Worm (Caenorhabditis elegans) whole organism, L2 larva: ENCODE measurements around the gene F11E6.11.

Source experiments
- ceh-16 ChIP-seq: fragments of 150-350 bp; optimal IDR thresholded peaks from 2 replicates; lab custom pipeline; 2014; ENCODE audit warnings: missing biosample characterization, missing genetic modification characterization
- ceh-82 ChIP-seq: fragments of 150-350 bp; optimal IDR thresholded peaks from 2 replicates; lab custom pipeline; 2014; ENCODE audit warnings: missing biosample characterization, missing genetic modification characterization
- egl-27 ChIP-seq: sonication (generic microtip); optimal IDR thresholded peaks from 3 replicates; lab custom pipeline; 2017; ENCODE audit warnings: missing biosample characterization, missing genetic modification reagents, missing genetic modification characterization
- lin-39 ChIP-seq: fragments of 150-350 bp; optimal IDR thresholded peaks from 2 replicates; lab custom pipeline; 2014; ENCODE audit warnings: missing biosample characterization, missing genetic modification reagents, missing genetic modification characterization
- nhr-237 ChIP-seq: fragments of 150-350 bp; optimal IDR thresholded peaks from 2 replicates; lab custom pipeline; 2014; ENCODE audit warnings: missing biosample characterization, missing genetic modification characterization
- skn-1 ChIP-seq: sonication (generic microtip); optimal IDR thresholded peaks from 2 replicates; lab custom pipeline; 2017; ENCODE audit warnings: missing biosample characterization, missing genetic modification characterization
- zag-1 ChIP-seq: fragments of 150-350 bp; optimal IDR thresholded peaks from 2 replicates; lab custom pipeline; 2014; ENCODE audit warnings: missing biosample characterization, missing genetic modification characterization

ce11 chrIV:17441260-17441659, 1.4 kb upstream of the F11E6.11 start:
- no peak for TF ChIP-seq lin-39 (tag; lab: Kevin White, UChicago)
- no peak for TF ChIP-seq nhr-237 (tag; lab: Kevin White, UChicago)
- no peak for TF ChIP-seq egl-27 (tag; lab: Kevin White, UChicago)
- no peak for TF ChIP-seq ceh-16 (tag; lab: Kevin White, UChicago)
- TF ChIP-seq skn-1 (tag; lab: Kevin White, UChicago): no peak
- TF ChIP-seq zag-1 (tag; lab: Kevin White, UChicago): no peak
- TF ChIP-seq ceh-82 (tag; lab: Kevin White, UChicago): no peak
